Worm (Caenorhabditis elegans) whole organism, L1 larva: ENCODE results near the gene Y57G11C.36.

ENCODE experiments used
- blmp-1 ChIP-seq: fragments of 150-350 bp; optimal IDR thresholded peaks from 2 replicates; lab custom pipeline; 2014; ENCODE audit warnings: missing biosample characterization, missing genetic modification characterization
- fos-1 ChIP-seq: fragments of 150-350 bp; optimal IDR thresholded peaks from 2 replicates; lab custom pipeline; 2014; ENCODE audit warnings: missing biosample characterization, missing genetic modification characterization
- jun-1 ChIP-seq: fragments of 150-350 bp; optimal IDR thresholded peaks from 2 replicates; lab custom pipeline; 2014; ENCODE audit warnings: missing biosample characterization, missing genetic modification reagents, missing genetic modification characterization
- nhr-19 ChIP-seq: fragments of 200-800 bp; sonication (Bioruptor generic); conservative IDR thresholded peaks from 2 replicates; pipeline ENCODE4 v1.3.6; 2022; ENCODE audit warnings: missing genetic modification characterization, missing compliant biosample characterization
- nhr-237 ChIP-seq: fragments of 150-350 bp; optimal IDR thresholded peaks from 2 replicates; lab custom pipeline; 2014; ENCODE audit warnings: missing biosample characterization, missing genetic modification characterization
- nhr-76 ChIP-seq: sonication (generic microtip); optimal IDR thresholded peaks from 2 replicates; lab custom pipeline; 2017; ENCODE audit warnings: missing biosample characterization, missing genetic modification characterization
- skn-1 ChIP-seq: fragments of 150-350 bp; optimal IDR thresholded peaks from 2 replicates; lab custom pipeline; 2014; ENCODE audit warnings: missing biosample characterization, missing genetic modification characterization
- sptf-1 ChIP-seq: fragments of 150-350 bp; optimal IDR thresholded peaks from 2 replicates; lab custom pipeline; 2014; ENCODE audit warnings: missing biosample characterization, missing genetic modification characterization

- no peak for TF ChIP-seq jun-1 (tag; lab: Kevin White, UChicago)
- TF ChIP-seq skn-1 (tag; lab: Kevin White, UChicago): no peak
- no peak for TF ChIP-seq nhr-76
- no peak for TF ChIP-seq nhr-237 (tag; lab: Kevin White, UChicago)
- no peak for TF ChIP-seq fos-1 (tag; lab: Kevin White, UChicago)
- TF ChIP-seq blmp-1 (tag; lab: Kevin White, UChicago): no peak
- TF ChIP-seq nhr-19 (GFP tag; lab: Robert Waterston, UW): no peak
- TF ChIP-seq sptf-1 (tag; lab: Kevin White, UChicago): no peak
Measured at ce11 chrIV:14728225-14728624, 45.4 kb downstream of the Y57G11C.36 start, which contains the start of gene Y57G11C.42.
